Worm (Caenorhabditis elegans) whole organism, late embryonic: ENCODE measurements around the gene B0218.7.

ENCODE experiments used
- ahr-1 ChIP-seq: sonication (generic microtip); optimal IDR thresholded peaks from 2 replicates; lab custom pipeline; 2016; ENCODE audit warnings: missing genetic modification characterization, missing compliant biosample characterization
- ama-1 ChIP-seq: fragments of 150-350 bp; optimal IDR thresholded peaks from 2 replicates; lab custom pipeline; 2014
- ceh-2 ChIP-seq: sonication (generic microtip); optimal IDR thresholded peaks from 2 replicates; lab custom pipeline; 2016; ENCODE audit warnings: missing genotype, missing genetic modification characterization, missing compliant biosample characterization
- dve-1 ChIP-seq: sonication (generic microtip); optimal IDR thresholded peaks from 2 replicates; lab custom pipeline; 2017; ENCODE audit warnings: antibody characterized with exemption, mild to moderate bottlenecking, missing genetic modification characterization, missing compliant biosample characterization
- elt-2 ChIP-seq: sonication (generic microtip); optimal IDR thresholded peaks from 2 replicates; lab custom pipeline; 2016; ENCODE audit warnings: missing genetic modification reagents, missing genetic modification characterization, missing compliant biosample characterization
- mec-3 ChIP-seq: sonication (generic microtip); optimal IDR thresholded peaks from 2 replicates; lab custom pipeline; 2016; ENCODE audit warnings: borderline replicate concordance, missing genetic modification characterization, missing compliant biosample characterization
- nhr-11 ChIP-seq: fragments of 150-350 bp; optimal IDR thresholded peaks from 2 replicates; lab custom pipeline; 2014; ENCODE audit warnings: missing biosample characterization, missing genetic modification characterization
- npax-4 ChIP-seq: sonication (generic microtip); optimal IDR thresholded peaks from 2 replicates; lab custom pipeline; 2016; ENCODE audit warnings: missing genetic modification characterization, missing compliant biosample characterization
- odd-2 ChIP-seq: sonication (generic microtip); optimal IDR thresholded peaks from 2 replicates; lab custom pipeline; 2017; ENCODE audit warnings: antibody characterized with exemption, mild to moderate bottlenecking, missing genetic modification characterization, missing compliant biosample characterization
- pag-3 ChIP-seq: sonication (generic microtip); optimal IDR thresholded peaks from 2 replicates; lab custom pipeline; 2016; ENCODE audit warnings: missing compliant biosample characterization, missing genetic modification characterization, borderline replicate concordance
- pha-4 ChIP-seq: fragments of 150-350 bp; optimal IDR thresholded peaks from 2 replicates; lab custom pipeline; 2018; ENCODE audit warnings: missing biosample characterization, missing genetic modification reagents, missing genetic modification characterization
- pqm-1 ChIP-seq: sonication (generic microtip); optimal IDR thresholded peaks from 2 replicates; lab custom pipeline; 2016; ENCODE audit warnings: missing genetic modification characterization, missing compliant biosample characterization
- sdc-2 ChIP-seq: sonication (generic microtip); optimal IDR thresholded peaks from 2 replicates; lab custom pipeline; 2016; ENCODE audit warnings: missing genotype, missing genetic modification characterization, missing compliant biosample characterization
- tbx-2 ChIP-seq: sonication (generic microtip); optimal IDR thresholded peaks from 2 replicates; lab custom pipeline; 2016; ENCODE audit warnings: missing genetic modification characterization, missing compliant biosample characterization

DNA sequence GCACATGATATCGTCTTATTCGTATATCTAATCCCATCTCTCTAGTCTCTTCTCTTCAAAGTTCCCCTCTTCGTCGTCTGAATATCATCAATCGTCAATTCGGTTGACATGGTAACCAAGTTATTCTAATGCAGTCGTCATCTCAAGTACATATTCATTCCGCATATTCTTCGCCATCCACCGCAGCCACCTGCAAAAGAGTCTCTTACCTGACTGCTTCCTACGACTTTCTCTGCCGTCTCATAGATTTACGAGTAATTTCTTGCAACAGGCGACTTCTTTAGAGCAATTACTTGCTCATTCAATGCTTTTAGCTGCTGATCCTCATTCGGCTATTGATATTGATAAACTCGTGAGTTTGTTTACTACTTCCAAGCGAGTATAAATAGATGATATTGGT is 38.4 kb downstream of the B0218.7 start:
- TF ChIP-seq pha-4 (no peak), pag-3 (no peak), pqm-1 (tag; lab: Kevin White, UChicago) (no peak), dve-1 (tag; lab: Kevin White, UChicago) (no peak), odd-2 (tag; lab: Kevin White, UChicago) (no peak), mec-3 (no peak), elt-2 (no peak), ama-1 (lab: Kevin White, UChicago) (no peak), ahr-1 (tag; lab: Kevin White, UChicago) (no peak), nhr-11 (tag; lab: Kevin White, UChicago) (no peak), npax-4 (tag; lab: Kevin White, UChicago) (no peak), ceh-2 (no peak), sdc-2 (tag; lab: Kevin White, UChicago) (no peak), tbx-2 (tag; lab: Kevin White, UChicago) (no peak)
